Worm (Caenorhabditis elegans) whole organism, young adult: ENCODE measurements around the gene srbc-50.

ENCODE experiments used
- B0035.1 ChIP-seq: sonication (generic microtip); optimal IDR thresholded peaks from 2 replicates; lab custom pipeline; 2016; ENCODE audit warnings: missing genetic modification characterization, mild to moderate bottlenecking, missing compliant biosample characterization, missing genotype, missing genetic modification reagents
- B0336.3 ChIP-seq: fragments of 200-800 bp; sonication (Bioruptor generic); IDR thresholded peaks from 2 replicates; pipeline ENCODE4 v1.3.6; 2022; ENCODE audit warnings: missing genetic modification characterization, missing compliant biosample characterization
- C06A6.2 ChIP-seq: fragments of 200-800 bp; sonication (Bioruptor generic); conservative IDR thresholded peaks from 2 replicates; pipeline ENCODE4 v1.3.6; 2022; ENCODE audit warnings: missing genetic modification characterization, missing compliant biosample characterization
- F22D6.2 ChIP-seq: sonication (generic microtip); optimal IDR thresholded peaks from 2 replicates; lab custom pipeline; 2016; ENCODE audit warnings: mild to moderate bottlenecking, missing genetic modification characterization, missing compliant biosample characterization
- F52B5.7 ChIP-seq: sonication (generic microtip); optimal IDR thresholded peaks from 2 replicates; lab custom pipeline; 2016; ENCODE audit warnings: mild to moderate bottlenecking, missing genetic modification characterization, missing compliant biosample characterization
- F55B11.4 ChIP-seq: sonication (generic microtip); optimal IDR thresholded peaks from 2 replicates; lab custom pipeline; 2016; ENCODE audit warnings: missing compliant biosample characterization, missing genetic modification characterization, borderline replicate concordance; ENCODE audit not compliant: insufficient read depth
- F57C9.4 ChIP-seq: sonication (generic microtip); optimal IDR thresholded peaks from 2 replicates; lab custom pipeline; 2017; ENCODE audit warnings: mild to moderate bottlenecking, missing genetic modification characterization, missing compliant biosample characterization
- Y53F4B.3 ChIP-seq: fragments of 200-800 bp; sonication (Bioruptor generic); IDR thresholded peaks from 2 replicates; pipeline ENCODE4 v1.3.6; 2022; ENCODE audit warnings: missing genetic modification reagents, missing genetic modification characterization, missing compliant biosample characterization
- Y53G8AR.9 ChIP-seq: fragments of 200-800 bp; sonication (Bioruptor generic); conservative IDR thresholded peaks from 2 replicates; pipeline ENCODE4 v1.3.6; 2022; ENCODE audit warnings: missing genetic modification reagents, missing genetic modification characterization, missing compliant biosample characterization
- Y56A3A.18 ChIP-seq: fragments of 200-800 bp; sonication (Bioruptor generic); IDR thresholded peaks from 2 replicates; pipeline ENCODE4 v1.3.6; 2022; ENCODE audit warnings: missing genetic modification reagents, missing genetic modification characterization, missing compliant biosample characterization
- Y67H2A.10 ChIP-seq: fragments of 200-800 bp; sonication (Bioruptor generic); conservative IDR thresholded peaks from 2 replicates; pipeline ENCODE4 v1.3.6; 2022; ENCODE audit warnings: missing genetic modification reagents, missing genetic modification characterization, missing compliant biosample characterization
- aptf-2 ChIP-seq: fragments of 200-800 bp; sonication (Bioruptor generic); conservative IDR thresholded peaks from 2 replicates; pipeline ENCODE4 v1.3.6; 2022; ENCODE audit warnings: missing genetic modification reagents, missing genetic modification characterization, missing compliant biosample characterization
- atf-7 ChIP-seq: sonication (generic microtip); optimal IDR thresholded peaks from 2 replicates; lab custom pipeline; 2017; ENCODE audit warnings: mild to moderate bottlenecking, missing genetic modification characterization, missing compliant biosample characterization
- ceh-79 ChIP-seq: sonication (generic microtip); optimal IDR thresholded peaks from 2 replicates; lab custom pipeline; 2017; ENCODE audit warnings: mild to moderate bottlenecking, missing genetic modification characterization, missing compliant biosample characterization
- dox-1 ChIP-seq: fragments of 200-800 bp; sonication (Bioruptor generic); IDR thresholded peaks from 2 replicates; pipeline ENCODE4 v1.3.6; 2022; ENCODE audit warnings: missing genetic modification reagents, missing genetic modification characterization, missing compliant biosample characterization
- dpl-1 ChIP-seq: fragments of 150-350 bp; optimal IDR thresholded peaks from 2 replicates; lab custom pipeline; 2014; ENCODE audit warnings: missing biosample characterization, missing genetic modification reagents, missing genetic modification characterization
- egl-44 ChIP-seq: fragments of 200-800 bp; sonication (Bioruptor generic); IDR thresholded peaks from 2 replicates; pipeline ENCODE4 v1.3.6; 2022; ENCODE audit warnings: missing genetic modification reagents, missing genetic modification characterization, missing compliant biosample characterization
- egrh-3 ChIP-seq: fragments of 200-800 bp; sonication (Bioruptor generic); IDR thresholded peaks from 2 replicates; pipeline ENCODE4 v1.3.6; 2022; ENCODE audit warnings: missing genetic modification reagents, missing genetic modification characterization, missing compliant biosample characterization
- fkh-3 ChIP-seq: sonication (generic microtip); optimal IDR thresholded peaks from 2 replicates; lab custom pipeline; 2016; ENCODE audit warnings: mild to moderate bottlenecking, missing genetic modification characterization, missing compliant biosample characterization
- him-1 ChIP-seq: sonication (generic microtip); optimal IDR thresholded peaks from 2 replicates; lab custom pipeline; 2016; ENCODE audit warnings: missing genotype, missing genetic modification reagents, missing genetic modification characterization, missing compliant biosample characterization
- lag-1 ChIP-seq: fragments of 200-800 bp; sonication (Bioruptor generic); IDR thresholded peaks from 2 replicates; pipeline ENCODE4 v1.3.6; 2022; ENCODE audit warnings: missing genetic modification reagents, missing genetic modification characterization, missing compliant biosample characterization
- let-526 ChIP-seq: fragments of 200-800 bp; sonication (Bioruptor generic); IDR thresholded peaks from 2 replicates; pipeline ENCODE4 v1.3.6; 2022; ENCODE audit warnings: missing genetic modification reagents, missing genetic modification characterization, missing compliant biosample characterization
- lin-40 ChIP-seq: sonication (generic microtip); optimal IDR thresholded peaks from 2 replicates; lab custom pipeline; 2016; ENCODE audit warnings: missing genetic modification characterization, mild to moderate bottlenecking, missing compliant biosample characterization, missing genotype, missing genetic modification reagents
- lin-54 ChIP-seq: fragments of 200-800 bp; sonication (Bioruptor generic); optimal IDR thresholded peaks from 2 replicates; lab custom pipeline; 2018; ENCODE audit warnings: mild to moderate bottlenecking, missing genetic modification characterization, missing compliant biosample characterization
- lir-1 ChIP-seq: fragments of 200-800 bp; sonication (Bioruptor generic); conservative IDR thresholded peaks from 2 replicates; pipeline ENCODE4 v1.3.6; 2022; ENCODE audit warnings: missing genetic modification reagents, missing genetic modification characterization, missing compliant biosample characterization
- lsl-1 ChIP-seq: fragments of 200-800 bp; sonication (Bioruptor generic); optimal IDR thresholded peaks from 2 replicates; lab custom pipeline; 2018; ENCODE audit warnings: mild to moderate bottlenecking, missing genetic modification characterization, moderate library complexity, missing compliant biosample characterization
- madf-10 ChIP-seq: sonication (generic microtip); optimal IDR thresholded peaks from 2 replicates; lab custom pipeline; 2016; ENCODE audit warnings: mild to moderate bottlenecking, missing genetic modification characterization, missing compliant biosample characterization
- madf-6 ChIP-seq: fragments of 200-800 bp; sonication (Bioruptor generic); IDR thresholded peaks from 2 replicates; pipeline ENCODE4 v1.3.6; 2022; ENCODE audit warnings: missing genetic modification reagents, missing genetic modification characterization, missing compliant biosample characterization
- madf-8 ChIP-seq: fragments of 200-800 bp; sonication (Bioruptor generic); conservative IDR thresholded peaks from 2 replicates; pipeline ENCODE4 v1.3.6; 2022; ENCODE audit warnings: missing genetic modification reagents, missing genetic modification characterization, missing compliant biosample characterization
- mxl-1 ChIP-seq: sonication (generic microtip); optimal IDR thresholded peaks from 2 replicates; lab custom pipeline; 2016; ENCODE audit warnings: missing genetic modification characterization, missing compliant biosample characterization
- nfya-2 ChIP-seq: fragments of 200-800 bp; sonication (Bioruptor generic); IDR thresholded peaks from 2 replicates; pipeline ENCODE4 v1.3.6; 2022; ENCODE audit warnings: missing genetic modification reagents, missing genetic modification characterization, missing compliant biosample characterization
- nhr-120 ChIP-seq: fragments of 200-800 bp; sonication (Bioruptor generic); IDR thresholded peaks from 2 replicates; pipeline ENCODE4 v1.3.6; 2022; ENCODE audit warnings: missing genetic modification characterization, missing compliant biosample characterization
- nhr-80 ChIP-seq: sonication (generic microtip); optimal IDR thresholded peaks from 2 replicates; lab custom pipeline; 2016; ENCODE audit warnings: missing genetic modification characterization, missing compliant biosample characterization
- repo-1 ChIP-seq: sonication (generic microtip); optimal IDR thresholded peaks from 2 replicates; lab custom pipeline; 2017; ENCODE audit warnings: mild to moderate bottlenecking, missing genetic modification characterization, missing compliant biosample characterization
- sdz-38 ChIP-seq: sonication (generic microtip); optimal IDR thresholded peaks from 2 replicates; lab custom pipeline; 2016; ENCODE audit warnings: missing genotype, missing genetic modification characterization, missing compliant biosample characterization
- sea-2 ChIP-seq: fragments of 200-800 bp; sonication (Bioruptor generic); IDR thresholded peaks from 2 replicates; pipeline ENCODE4 v1.3.6; 2022; ENCODE audit warnings: missing genetic modification characterization, missing compliant biosample characterization
- snpc-1.3 ChIP-seq: sonication (generic microtip); optimal IDR thresholded peaks from 2 replicates; lab custom pipeline; 2017; ENCODE audit warnings: missing genetic modification characterization, mild to moderate bottlenecking, missing compliant biosample characterization, antibody characterized with exemption, moderate library complexity, missing genotype, missing genetic modification reagents; ENCODE audit not compliant: insufficient read depth
- sptf-2 ChIP-seq: fragments of 200-800 bp; sonication (Bioruptor generic); optimal IDR thresholded peaks from 2 replicates; lab custom pipeline; 2018; ENCODE audit warnings: mild to moderate bottlenecking, missing genetic modification characterization, missing compliant biosample characterization
- tbp1 ChIP-seq: fragments of 200-800 bp; sonication (Bioruptor generic); optimal IDR thresholded peaks from 2 replicates; lab custom pipeline; 2018; ENCODE audit warnings: mild to moderate bottlenecking, missing genetic modification characterization, missing compliant biosample characterization
- tlf-1 ChIP-seq: fragments of 200-800 bp; sonication (Bioruptor generic); optimal IDR thresholded peaks from 2 replicates; lab custom pipeline; 2018; ENCODE audit warnings: mild to moderate bottlenecking, missing genetic modification characterization, missing compliant biosample characterization
- unc-130 ChIP-seq: sonication (generic microtip); optimal IDR thresholded peaks from 2 replicates; lab custom pipeline; 2016; ENCODE audit warnings: missing genetic modification reagents, missing genetic modification characterization, missing compliant biosample characterization
- xnd-1 ChIP-seq: sonication (generic microtip); optimal IDR thresholded peaks from 2 replicates; lab custom pipeline; 2016; ENCODE audit warnings: missing genotype, missing genetic modification reagents, missing genetic modification characterization, missing compliant biosample characterization
- ztf-28 ChIP-seq: fragments of 200-800 bp; sonication (Bioruptor generic); IDR thresholded peaks from 2 replicates; pipeline ENCODE4 v1.3.6; 2022; ENCODE audit warnings: missing genetic modification reagents, missing genetic modification characterization, missing compliant biosample characterization
- ztf-6 ChIP-seq: fragments of 200-800 bp; sonication (Bioruptor generic); IDR thresholded peaks from 2 replicates; pipeline ENCODE4 v1.3.6; 2022; ENCODE audit warnings: missing genetic modification reagents, missing genetic modification characterization, missing compliant biosample characterization

Gene srbc-50

DNA sequence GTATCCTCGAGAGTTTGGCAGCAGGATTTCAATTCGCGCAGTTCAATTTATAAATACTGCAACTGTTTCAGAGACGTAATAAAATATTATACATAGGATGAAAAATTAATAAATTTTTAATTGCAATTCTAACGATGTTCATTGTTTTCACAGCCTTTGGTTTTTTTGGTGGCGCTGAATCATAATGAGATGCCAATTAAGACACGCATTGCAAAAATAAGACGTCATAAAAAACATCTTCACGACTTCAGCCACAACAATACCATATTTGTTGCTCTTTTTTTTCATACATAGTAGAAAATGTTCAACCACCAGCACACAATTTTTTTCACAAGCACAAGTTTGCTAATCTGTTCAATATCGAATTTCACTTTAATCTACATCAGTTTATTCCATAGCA is 47.5 kb upstream of the srbc-50 start, which contains the start of gene str-56:
Gene str-56, plus strand, starts transcription at position 301 of the 400 bp plus-strand sequence.
- TF ChIP-seq madf-10 (tag; lab: Kevin White, UChicago) = no peak
- no peak for TF ChIP-seq madf-8 (GFP tag; lab: Robert Waterston, UW)
- TF ChIP-seq nhr-80 (tag; lab: Kevin White, UChicago) = no peak
- TF ChIP-seq tlf-1 (GFP tag; lab: Kevin White, UChicago) = no peak
- TF ChIP-seq B0336.3 (GFP tag; lab: Robert Waterston, UW) = no peak
- no peak for TF ChIP-seq lin-40 (tag; lab: Kevin White, UChicago)
- no peak for TF ChIP-seq F55B11.4 (tag; lab: Kevin White, UChicago)
- TF ChIP-seq fkh-3 (tag; lab: Kevin White, UChicago) = no peak
- no peak for TF ChIP-seq Y53F4B.3 (GFP tag; lab: Robert Waterston, UW)
- TF ChIP-seq sptf-2 (GFP tag; lab: Kevin White, UChicago) = no peak
- TF ChIP-seq unc-130 (GFP tag; lab: Kevin White, UChicago) = no peak
- no peak for TF ChIP-seq lin-54 (GFP tag; lab: Kevin White, UChicago)
- TF ChIP-seq tbp1 = no peak
- no peak for TF ChIP-seq madf-6 (GFP tag; lab: Robert Waterston, UW)
- no peak for TF ChIP-seq sdz-38
- no peak for TF ChIP-seq dox-1 (GFP tag; lab: Robert Waterston, UW)

- TF ChIP-seq ceh-79 = no peak
- no peak for TF ChIP-seq xnd-1
- no peak for TF ChIP-seq mxl-1
- no peak for TF ChIP-seq nhr-120 (GFP tag; lab: Robert Waterston, UW)
- no peak for TF ChIP-seq F57C9.4 (tag; lab: Kevin White, UChicago)
- no peak for TF ChIP-seq let-526 (GFP tag; lab: Robert Waterston, UW)
- no peak for TF ChIP-seq snpc-1.3 (tag; lab: Kevin White, UChicago)
- TF ChIP-seq Y53G8AR.9 (GFP tag; lab: Robert Waterston, UW) = no peak
- no peak for TF ChIP-seq nhr-80 (tag; lab: Kevin White, UChicago)
- no peak for TF ChIP-seq lin-40 (tag; lab: Kevin White, UChicago)
- no peak for TF ChIP-seq unc-130 (GFP tag; lab: Kevin White, UChicago)
- no peak for TF ChIP-seq Y67H2A.10 (GFP tag; lab: Robert Waterston, UW)
- no peak for TF ChIP-seq lsl-1 (GFP tag; lab: Kevin White, UChicago)
- no peak for TF ChIP-seq nfya-2 (GFP tag; lab: Robert Waterston, UW)
- no peak for TF ChIP-seq B0035.1
- no peak for TF ChIP-seq ztf-6
- TF ChIP-seq repo-1 = no peak
- no peak for TF ChIP-seq dpl-1 (GFP tag; lab: Kevin White, UChicago)
- no peak for TF ChIP-seq egl-44 (GFP tag; lab: Robert Waterston, UW)
- TF ChIP-seq, all 124 proteins: peak for 0
Observed at ce11 chrV:15870356-15870755, 45.6 kb upstream of the srbc-50 start, which contains the start of gene str-57. Gene str-57 (plus strand): TSS chrV:15870656.

DNA sequence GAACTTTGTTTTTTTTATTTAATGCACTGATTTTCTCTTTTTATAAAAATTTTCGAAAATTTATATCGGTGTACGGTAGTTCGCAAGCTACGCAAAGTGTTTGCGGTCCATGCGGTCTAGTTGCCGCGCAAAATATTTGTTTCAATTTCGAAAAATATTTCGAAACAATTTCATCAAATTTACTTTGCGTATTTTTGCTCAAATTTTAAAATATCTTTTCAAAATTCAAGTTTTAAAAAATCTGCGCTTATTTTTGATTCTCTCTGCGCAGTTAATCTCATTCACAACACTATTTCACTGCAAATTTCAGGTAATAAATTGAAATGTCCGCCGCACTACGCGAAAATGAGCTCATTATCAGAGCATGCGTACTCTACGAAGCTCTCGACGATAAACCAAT is 42.6 kb upstream of the srbc-50 start, which contains the start of gene fbxa-197:
Gene fbxa-197, plus strand, starts transcription at position 301 of the 400 bp plus-strand sequence.
- TF ChIP-seq ztf-28 (GFP tag; lab: Robert Waterston, UW) (no peak), F52B5.7 (tag; lab: Kevin White, UChicago) (no peak), dpl-1 (GFP tag; lab: Kevin White, UChicago) (no peak), lsl-1 (GFP tag; lab: Kevin White, UChicago) (peak; percentile 78)

DNA sequence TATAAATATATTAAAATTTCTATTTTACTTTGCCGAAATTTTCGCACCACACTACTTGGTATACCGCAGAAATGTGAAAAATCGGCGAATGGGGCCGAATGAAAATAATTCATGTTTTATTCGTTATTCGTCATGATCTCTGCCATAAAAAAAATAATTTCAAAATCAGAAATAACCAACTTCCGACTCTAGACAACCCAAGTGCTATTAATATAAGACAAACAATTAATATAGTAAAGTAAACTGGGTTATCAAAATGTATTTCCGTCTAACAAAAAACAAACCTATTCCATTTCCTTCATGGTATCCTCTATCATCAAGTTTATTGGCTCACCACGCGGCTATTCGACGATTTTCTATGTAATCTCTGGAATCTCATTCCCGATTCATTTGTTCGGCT is 41.1 kb upstream of the srbc-50 start, which contains the start of gene srh-293:
Gene srh-293, plus strand, starts transcription at position 301 of the 400 bp plus-strand sequence.
- TF ChIP-seq madf-8 (GFP tag; lab: Robert Waterston, UW) (no peak), F22D6.2 (tag; lab: Kevin White, UChicago) (no peak), xnd-1 (no peak), lag-1 (no peak), lir-1 (GFP tag; lab: Robert Waterston, UW) (no peak), atf-7 (tag; lab: Kevin White, UChicago) (no peak), C06A6.2 (GFP tag; lab: Robert Waterston, UW) (no peak), sea-2 (GFP tag; lab: Robert Waterston, UW) (no peak), sdz-38 (no peak), aptf-2 (GFP tag; lab: Robert Waterston, UW) (no peak), egrh-3 (GFP tag; lab: Robert Waterston, UW) (no peak), him-1 (no peak), Y56A3A.18 (no peak), snpc-1.3 (tag; lab: Kevin White, UChicago) (no peak)
